Fruit fly (Drosophila melanogaster): Measurements from ENCODE around the gene Flad2.

dm6 chr2L:13436791-13437190 lies 24.5 kb downstream of the Flad2 start:
- no peak for TF ChIP-seq CG33017 (tag; optimal IDR thresholded peaks at IDR 0.05)
- no peak for TF ChIP-seq CG7045 (GFP tag; optimal IDR thresholded peaks at IDR 0.05)
- TF ChIP-seq ovo (GFP tag; optimal IDR thresholded peaks at IDR 0.05): no peak
- no peak for TF ChIP-seq toe (GFP tag; optimal IDR thresholded peaks at IDR 0.05)
- no peak for TF ChIP-seq CG7101 (tag; optimal IDR thresholded peaks at IDR 0.05)
- peak; percentile 83 for TF ChIP-seq kay (GFP tag; ENCODE audit: borderline replicate concordance)
- no peak for TF ChIP-seq Clk (GFP tag; optimal IDR thresholded peaks at IDR 0.05)
- peak; percentile 30 for TF ChIP-seq Mnt (GFP tag; optimal IDR thresholded peaks at IDR 0.05)
- no peak for TF ChIP-seq CG1620 (GFP tag; optimal IDR thresholded peaks at IDR 0.05)
